Worm (Caenorhabditis elegans): ENCODE measurements around the gene dnj-17.

- TF ChIP-seq pes-1 (GFP tag; IDR thresholded peaks at IDR 0.05) (no peak), ama-1 (optimal IDR thresholded peaks at IDR 0.05) (no peak), hnd-1 (tag; optimal IDR thresholded peaks at IDR 0.05) (no peak), aly-1 (tag; optimal IDR thresholded peaks at IDR 0.05) (no peak), flt-1 (GFP tag; IDR thresholded peaks at IDR 0.05) (no peak), hmg-4 (GFP tag; optimal IDR thresholded peaks at IDR 0.05) (no peak), ceh-13 (GFP tag; optimal IDR thresholded peaks at IDR 0.05) (no peak), tbx-11 (GFP tag; IDR thresholded peaks at IDR 0.05) (no peak), F13C5.2 (tag; optimal IDR thresholded peaks at IDR 0.05) (no peak), tbx-37 (GFP tag; conservative IDR thresholded peaks at IDR 0.05) (no peak), tra-4 (tag; optimal IDR thresholded peaks at IDR 0.05) (no peak), ceh-36 (tag; optimal IDR thresholded peaks at IDR 0.05) (no peak), sea-1 (GFP tag; conservative IDR thresholded peaks at IDR 0.05) (no peak), scrt-1 (GFP tag; IDR thresholded peaks at IDR 0.05) (no peak)
Measured at ce11 chrIII:13346785-13347184, 46.4 kb downstream of the dnj-17 start, which contains the start of gene mtm-6.
